Worm (Caenorhabditis elegans): ENCODE data around the gene B0250.5.

B0250.5 gene

DNA sequence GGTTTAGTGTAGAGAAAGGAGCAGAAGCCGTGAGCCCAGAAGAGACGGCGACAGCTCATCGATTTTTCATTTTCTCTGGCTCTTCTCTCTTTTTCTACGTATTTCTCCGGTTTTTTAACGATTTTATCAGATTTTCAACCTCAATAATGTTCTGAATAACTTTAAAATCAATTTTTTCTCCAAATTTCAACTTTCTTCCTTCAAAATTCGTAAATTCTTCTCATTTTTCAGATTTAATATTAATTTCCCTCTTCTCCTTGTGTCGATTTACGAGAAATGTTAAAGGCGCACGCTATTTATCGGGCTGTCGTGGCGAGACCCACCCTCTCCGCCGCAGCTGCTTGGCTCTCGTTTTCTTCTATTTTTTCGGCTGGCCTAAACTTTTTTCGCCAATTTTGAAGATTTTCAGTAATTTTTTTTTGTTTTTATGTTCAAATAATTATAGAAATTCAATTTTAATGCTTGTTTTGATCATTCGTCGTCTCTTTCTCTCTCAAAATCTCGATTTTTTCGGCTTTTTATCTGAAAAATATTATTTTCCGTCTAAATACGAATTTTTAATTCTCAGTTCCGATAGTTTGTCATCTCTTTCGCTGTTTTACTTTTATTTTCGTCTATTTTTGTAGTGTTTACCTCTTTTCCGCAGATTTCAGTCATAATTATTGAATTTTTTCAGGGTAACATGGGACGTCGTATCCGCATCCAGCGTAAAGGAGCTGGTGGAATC is 14.5 kb upstream of the B0250.5 start, which contains the start of the genes calf-1 and rpl-2:
Gene calf-1 (minus strand): TSS at position 77 of the 727 bp plus-strand sequence.
Gene rpl-2 (plus strand): TSS at position 677 of the 727 bp plus-strand sequence.
- TF ChIP-seq lin-15B (tag; optimal IDR thresholded peaks at IDR 0.05): no peak
- peak; percentile 51 for TF ChIP-seq nhr-20 (tag; optimal IDR thresholded peaks at IDR 0.05)
- TF ChIP-seq C34B4.2 (tag; optimal IDR thresholded peaks at IDR 0.05): no peak
- peak; percentile 69 to 70 for TF ChIP-seq efl-1 (optimal IDR thresholded peaks at IDR 0.05)
- peak; percentile 63 to 94 for TF ChIP-seq efl-1 (GFP tag; optimal IDR thresholded peaks at IDR 0.05 in 1 of 2)
- no peak for TF ChIP-seq fkh-10 (GFP tag; optimal IDR thresholded peaks at IDR 0.05)
- TF ChIP-seq F16B12.6 (tag; optimal IDR thresholded peaks at IDR 0.05): peak; percentile 57
- TF ChIP-seq ces-1 (GFP tag; optimal IDR thresholded peaks at IDR 0.05): no peak
- peak; percentile 69 for TF ChIP-seq nhr-47 (tag; optimal IDR thresholded peaks at IDR 0.05)
- TF ChIP-seq elt-3 (tag; optimal IDR thresholded peaks at IDR 0.05): peak in 1 of 6 experiments; percentile 51
- peak; percentile 62 for TF ChIP-seq rnt-1 (tag; optimal IDR thresholded peaks at IDR 0.05)
- peak; percentile 62 to 84 for TF ChIP-seq lin-35 (GFP tag; optimal IDR thresholded peaks at IDR 0.05)
- peak; percentile 59 for TF ChIP-seq fkh-8 (tag; optimal IDR thresholded peaks at IDR 0.05)
- TF ChIP-seq isw-1 (GFP tag; IDR thresholded peaks at IDR 0.05): peak; percentile 51
- TF ChIP-seq sup-37 (GFP tag; optimal IDR thresholded peaks at IDR 0.05): no peak
- peak; percentile 24 to 61 (median 59) for TF ChIP-seq ceh-82 (tag; optimal IDR thresholded peaks at IDR 0.05)
- peak; percentile 55 to 67 (median 63) for TF ChIP-seq dpl-1 (GFP tag; optimal IDR thresholded peaks at IDR 0.05)
- TF ChIP-seq lsy-2 (tag; optimal IDR thresholded peaks at IDR 0.05): peak; percentile 33 to 86
- peak; percentile 28 for TF ChIP-seq lin-13 (GFP tag; optimal IDR thresholded peaks at IDR 0.05)
- TF ChIP-seq blmp-1 (tag; optimal IDR thresholded peaks at IDR 0.05): peak; percentile 60
- no peak for TF ChIP-seq nhr-28 (tag; optimal IDR thresholded peaks at IDR 0.05)
- no peak for TF ChIP-seq unc-98 (GFP tag; IDR thresholded peaks at IDR 0.05)
- TF ChIP-seq swsn-7 (tag; optimal IDR thresholded peaks at IDR 0.05): peak; percentile 53
- TF ChIP-seq fos-1 (tag; optimal IDR thresholded peaks at IDR 0.05): no peak
- TF ChIP-seq unc-62 (GFP tag; optimal IDR thresholded peaks at IDR 0.05): no peak
- peak; percentile 43 for TF ChIP-seq nhr-19 (GFP tag; conservative IDR thresholded peaks at IDR 0.05)
- TF ChIP-seq alr-1 (tag; optimal IDR thresholded peaks at IDR 0.05; ENCODE audit: borderline replicate concordance): no peak
- TF ChIP-seq nhr-77 (tag; optimal IDR thresholded peaks at IDR 0.05): peak; percentile 14
- TF ChIP-seq tbx-2 (tag; optimal IDR thresholded peaks at IDR 0.05): peak; percentile 68
- no peak for TF ChIP-seq hlh-4 (tag; optimal IDR thresholded peaks at IDR 0.05)
- TF ChIP-seq C16A3.4 (tag; optimal IDR thresholded peaks at IDR 0.05): peak; percentile 67
- TF ChIP-seq zag-1 (tag; optimal IDR thresholded peaks at IDR 0.05): no peak
- TF ChIP-seq nhr-12 (tag; optimal IDR thresholded peaks at IDR 0.05): no peak
- peak; percentile 42 for TF ChIP-seq unc-130 (tag; optimal IDR thresholded peaks at IDR 0.05)
- no peak for TF ChIP-seq grh-1 (GFP tag; IDR thresholded peaks at IDR 0.05)
- TF ChIP-seq pag-3 (tag; optimal IDR thresholded peaks at IDR 0.05; ENCODE audit: borderline replicate concordance, insufficient read depth): no peak
- no peak for TF ChIP-seq elt-2 (tag; optimal IDR thresholded peaks at IDR 0.05)
- peak; percentile 65 for TF ChIP-seq skn-1 (tag; optimal IDR thresholded peaks at IDR 0.05)
- TF ChIP-seq ztf-4 (tag; optimal IDR thresholded peaks at IDR 0.05): no peak
- TF ChIP-seq vab-15 (tag; optimal IDR thresholded peaks at IDR 0.05): no peak
- peak; percentile 78 for TF ChIP-seq nhr-71 (tag; optimal IDR thresholded peaks at IDR 0.05)
- no peak for TF ChIP-seq irx-1 (tag; optimal IDR thresholded peaks at IDR 0.05)
- TF ChIP-seq nhr-237 (tag; optimal IDR thresholded peaks at IDR 0.05): peak; percentile 9
- peak; percentile 80 for TF ChIP-seq nhr-85 (tag)
- no peak for TF ChIP-seq sox-4 (tag; optimal IDR thresholded peaks at IDR 0.05)
- TF ChIP-seq snu-23 (GFP tag; optimal IDR thresholded peaks at IDR 0.05): peak; percentile 79
- peak; percentile 59 for TF ChIP-seq xbp-1 (tag; optimal IDR thresholded peaks at IDR 0.05)
- peak; percentile 79 for TF ChIP-seq mep-1 (tag; optimal IDR thresholded peaks at IDR 0.05)
- peak; percentile 57 for TF ChIP-seq dsc-1 (tag; optimal IDR thresholded peaks at IDR 0.05)
